Worm (Caenorhabditis elegans) whole organism, L2 larva: ENCODE measurements around the gene unc-103.

Experiments
- blmp-1 ChIP-seq: sonication (generic microtip); optimal IDR thresholded peaks from 2 replicates; lab custom pipeline; 2017; ENCODE audit warnings: missing genetic modification characterization, mild to moderate bottlenecking, missing compliant biosample characterization, antibody characterized with exemption, moderate library complexity; ENCODE audit not compliant: insufficient read depth
- elt-3 ChIP-seq: sonication (generic microtip); optimal IDR thresholded peaks from 2 replicates; lab custom pipeline; 2017; ENCODE audit warnings: missing biosample characterization, missing genetic modification characterization
- lsy-2 ChIP-seq, 2 experiments: fragments of 150-350 bp in 1 of 2; sonication (generic microtip) in 1 of 2; optimal IDR thresholded peaks; 2 replicates each; lab custom pipeline; 2014 to 2017; ENCODE audit warnings: missing biosample characterization in 2 of 2, missing genetic modification characterization in 2 of 2
- nhr-10 ChIP-seq: sonication (generic microtip); optimal IDR thresholded peaks from 2 replicates; lab custom pipeline; 2017; ENCODE audit warnings: missing biosample characterization, missing genetic modification characterization
- snpc-4 ChIP-seq: fragments of 150-350 bp; optimal IDR thresholded peaks from 2 replicates; lab custom pipeline; 2014; ENCODE audit warnings: missing biosample characterization, missing genetic modification characterization
- unc-39 ChIP-seq: fragments of 150-350 bp; optimal IDR thresholded peaks from 2 replicates; lab custom pipeline; 2014; ENCODE audit warnings: missing biosample characterization, missing genetic modification characterization
- unc-55 ChIP-seq: fragments of 150-350 bp; sonication (generic microtip); optimal IDR thresholded peaks from 3 replicates; lab custom pipeline; 2014; ENCODE audit warnings: missing biosample characterization, missing genetic modification reagents, missing genetic modification characterization
- unc-62 ChIP-seq: fragments of 150-350 bp; optimal IDR thresholded peaks from 2 replicates; lab custom pipeline; 2014; ENCODE audit warnings: missing biosample characterization, missing genetic modification reagents, missing genetic modification characterization
- zag-1 ChIP-seq: fragments of 150-350 bp; optimal IDR thresholded peaks from 2 replicates; lab custom pipeline; 2014; ENCODE audit warnings: missing biosample characterization, missing genetic modification characterization
- ztf-11 ChIP-seq: sonication (generic microtip); optimal IDR thresholded peaks from 2 replicates; lab custom pipeline; 2017; ENCODE audit warnings: missing biosample characterization, missing genetic modification characterization
- ztf-4 ChIP-seq: fragments of 150-350 bp; optimal IDR thresholded peaks from 2 replicates; lab custom pipeline; 2014; ENCODE audit warnings: missing biosample characterization, missing genetic modification characterization

DNA sequence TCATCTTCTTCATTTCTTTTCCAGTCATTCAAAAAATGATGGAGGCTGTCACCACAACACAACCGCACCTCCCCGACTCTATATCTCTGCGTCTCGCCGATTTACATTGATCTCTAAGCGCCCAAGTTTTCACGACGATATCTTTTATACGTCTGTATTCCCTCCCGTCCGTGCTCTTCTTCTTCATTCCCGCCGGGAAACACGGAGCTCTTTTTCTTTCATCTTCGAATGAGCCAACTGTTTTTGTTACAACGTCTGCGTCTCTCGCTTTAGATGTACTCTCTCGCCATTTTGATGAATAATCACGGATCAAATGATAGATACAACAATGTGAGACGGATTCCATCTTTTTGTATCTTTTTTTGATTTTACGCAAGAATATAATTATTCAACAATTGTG, 1.6 kb upstream of the unc-103 start:
- no peak for TF ChIP-seq blmp-1 (tag; lab: Kevin White, UChicago)
- no peak for TF ChIP-seq elt-3 (tag; lab: Kevin White, UChicago)
- TF ChIP-seq ztf-4 = no peak
- TF ChIP-seq ztf-11 = no peak
- no peak for TF ChIP-seq nhr-10
- TF ChIP-seq unc-62 (GFP tag; lab: Kevin White, UChicago) = no peak
- no peak for TF ChIP-seq unc-39
- TF ChIP-seq unc-55 (GFP tag; lab: Kevin White, UChicago) = no peak
- no peak for TF ChIP-seq zag-1 (tag; lab: Kevin White, UChicago)
- TF ChIP-seq lsy-2 (tag; optimal IDR thresholded peaks at IDR 0.05; lab: Kevin White, UChicago) = peak in 1 of 2 experiments; percentile 52
- TF ChIP-seq snpc-4 (tag; lab: Kevin White, UChicago) = no peak
